Worm (Caenorhabditis elegans) whole organism, early embryonic: Measurements from ENCODE around the gene Y55D5A.4.

Experiments used
- B0310.2 ChIP-seq: sonication (generic microtip); optimal IDR thresholded peaks from 2 replicates; lab custom pipeline; 2016; ENCODE audit warnings: mild to moderate bottlenecking, missing genetic modification characterization, missing compliant biosample characterization
- ama-1 ChIP-seq: fragments of 150-350 bp; optimal IDR thresholded peaks from 2 replicates; lab custom pipeline; 2014
- hmbx-1 ChIP-seq: sonication (generic microtip); optimal IDR thresholded peaks from 2 replicates; lab custom pipeline; 2016; ENCODE audit warnings: mild to moderate bottlenecking, missing genetic modification characterization, missing compliant biosample characterization
- hmg-4 ChIP-seq: fragments of 200-800 bp; sonication (Bioruptor generic); optimal IDR thresholded peaks from 2 replicates; lab custom pipeline; 2018; ENCODE audit warnings: mild to moderate bottlenecking, missing genetic modification characterization, missing compliant biosample characterization
- tbx-37 ChIP-seq: fragments of 200-800 bp; sonication (Bioruptor generic); conservative IDR thresholded peaks from 2 replicates; pipeline ENCODE4 v1.3.6; 2022; ENCODE audit warnings: missing genetic modification reagents, missing genetic modification characterization, missing compliant biosample characterization

ce11 chrIII:2995288-2995687 lies 5.4 kb upstream of the Y55D5A.4 start:
- TF ChIP-seq ama-1 (lab: Kevin White, UChicago) (no peak), hmg-4 (GFP tag; lab: Kevin White, UChicago) (no peak), tbx-37 (GFP tag; lab: Robert Waterston, UW) (no peak), hmbx-1 (tag; lab: Kevin White, UChicago) (no peak), B0310.2 (tag; lab: Kevin White, UChicago) (no peak)
